Fruit fly (Drosophila melanogaster) whole organism, embryonic: ENCODE data around the gene mAChR-B.

Source experiments
- Asciz ChIP-seq: fragments of 200-800 bp; sonication (Bioruptor generic); optimal IDR thresholded peaks from 2 replicates; lab custom pipeline; 2017; ENCODE audit warnings: missing biosample characterization, mild to moderate bottlenecking, missing genetic modification characterization, missing genetic modification reagents
- C15 ChIP-seq: fragments of 200-800 bp; sonication (Bioruptor generic); IDR thresholded peaks from 3 replicates; pipeline ENCODE4 v1.3.6; 2022; ENCODE audit warnings: missing biosample characterization, missing genetic modification characterization
- CG10147 ChIP-seq: fragments of 200-800 bp; sonication (Bioruptor generic); optimal IDR thresholded peaks from 2 replicates; lab custom pipeline; 2019; ENCODE audit warnings: missing biosample characterization, mild to moderate bottlenecking, missing genetic modification characterization, moderate library complexity
- CG10979 ChIP-seq: fragments of 200-800 bp; sonication (Bioruptor generic); optimal IDR thresholded peaks from 2 replicates; lab custom pipeline; 2018; ENCODE audit warnings: missing biosample characterization, mild to moderate bottlenecking, missing genetic modification characterization, moderate library complexity
- CG11560 ChIP-seq: fragments of 200-800 bp; sonication (Bioruptor generic); IDR thresholded peaks from 3 replicates; pipeline ENCODE4 v1.3.6; 2022; ENCODE audit warnings: missing biosample characterization, missing genetic modification characterization
- CG12071 ChIP-seq: fragments of 200-800 bp; sonication (Bioruptor generic); optimal IDR thresholded peaks from 3 replicates; lab custom pipeline; 2018; ENCODE audit warnings: missing biosample characterization, mild to moderate bottlenecking, missing genetic modification characterization
- CG1602 ChIP-seq: fragments of 200-800 bp; sonication (Bioruptor generic); optimal IDR thresholded peaks from 3 replicates; lab custom pipeline; 2016; ENCODE audit warnings: missing biosample characterization, missing genetic modification characterization
- CG16813 ChIP-seq: fragments of 200-800 bp; sonication (Bioruptor generic); IDR thresholded peaks from 3 replicates; pipeline ENCODE4 v1.3.6; 2022; ENCODE audit warnings: missing biosample characterization, missing genetic modification characterization; ENCODE audit not compliant: partially characterized antibody
- CG16863 ChIP-seq: fragments of 200-800 bp; sonication (Bioruptor generic); optimal IDR thresholded peaks from 3 replicates; lab custom pipeline; 2016; ENCODE audit warnings: missing biosample characterization, missing genetic modification characterization
- CG1792 ChIP-seq: fragments of 200-800 bp; sonication (Bioruptor generic); optimal IDR thresholded peaks from 2 replicates; lab custom pipeline; 2016; ENCODE audit warnings: missing biosample characterization, missing genetic modification characterization
- CG18011 ChIP-seq: fragments of 200-800 bp; sonication (Bioruptor generic); optimal IDR thresholded peaks from 2 replicates; lab custom pipeline; 2017; ENCODE audit warnings: missing biosample characterization, missing genetic modification characterization, mild to moderate bottlenecking, moderate library complexity, missing genotype
- CG2712 ChIP-seq: fragments of 200-800 bp; optimal IDR thresholded peaks from 3 replicates; lab custom pipeline; 2019; ENCODE audit warnings: missing biosample characterization, mild to moderate bottlenecking, missing genetic modification characterization, moderate library complexity
- CG31388 ChIP-seq: fragments of 200-800 bp; sonication (Bioruptor generic); optimal IDR thresholded peaks from 2 replicates; lab custom pipeline; 2016; ENCODE audit warnings: missing biosample characterization, missing genetic modification characterization
- CG32767 ChIP-seq: fragments of 200-800 bp; sonication (Bioruptor generic); IDR thresholded peaks from 2 replicates; pipeline ENCODE4 v1.3.6; 2022; ENCODE audit warnings: missing biosample characterization, missing genetic modification characterization
- CG4730 ChIP-seq: fragments of 200-800 bp; sonication (Bioruptor generic); IDR thresholded peaks from 2 replicates; pipeline ENCODE4 v1.3.6; 2022; ENCODE audit warnings: missing biosample characterization, missing genetic modification characterization
- CG6654 ChIP-seq: fragments of 200-800 bp; sonication (Bioruptor generic); optimal IDR thresholded peaks from 2 replicates; lab custom pipeline; 2017; ENCODE audit warnings: missing biosample characterization, mild to moderate bottlenecking, missing genetic modification characterization
- CG6813 ChIP-seq: fragments of 200-800 bp; sonication (Bioruptor generic); optimal IDR thresholded peaks from 2 replicates; lab custom pipeline; 2017; ENCODE audit warnings: missing biosample characterization, missing genetic modification characterization, mild to moderate bottlenecking, moderate library complexity, missing genetic modification reagents
- CG7372 ChIP-seq: fragments of 200-800 bp; sonication (Bioruptor generic); IDR thresholded peaks from 2 replicates; pipeline ENCODE4 v1.3.6; 2022; ENCODE audit warnings: missing biosample characterization, missing genetic modification characterization
- CG7839 ChIP-seq: fragments of 200-800 bp; sonication (Bioruptor generic); optimal IDR thresholded peaks from 3 replicates; lab custom pipeline; 2018; ENCODE audit warnings: missing biosample characterization, mild to moderate bottlenecking, missing genetic modification characterization, moderate library complexity
- CG9215 ChIP-seq: fragments of 200-800 bp; sonication (Bioruptor generic); IDR thresholded peaks from 2 replicates; pipeline ENCODE4 v1.3.6; 2022; ENCODE audit warnings: missing biosample characterization, missing genetic modification characterization
- CrebB ChIP-seq: fragments of 200-800 bp; sonication (Bioruptor generic); optimal IDR thresholded peaks from 3 replicates; lab custom pipeline; 2018; ENCODE audit warnings: missing biosample characterization, mild to moderate bottlenecking, missing genetic modification characterization
- Gsc ChIP-seq: fragments of 200-800 bp; sonication (Bioruptor generic); IDR thresholded peaks from 2 replicates; pipeline ENCODE4 v1.3.6; 2022; ENCODE audit warnings: missing biosample characterization, missing genetic modification characterization
- HLH4C ChIP-seq: fragments of 200-800 bp; sonication (Bioruptor generic); IDR thresholded peaks from 3 replicates; pipeline ENCODE4 v1.3.6; 2022; ENCODE audit warnings: missing biosample characterization, missing genetic modification characterization; ENCODE audit not compliant: partially characterized antibody
- Hmr ChIP-seq: fragments of 200-800 bp; sonication (Bioruptor generic); optimal IDR thresholded peaks from 3 replicates; lab custom pipeline; 2017; ENCODE audit warnings: mild to moderate bottlenecking, missing biosample characterization, missing genetic modification reagents, missing genetic modification characterization
- Hsf ChIP-seq: fragments of 200-800 bp; sonication (Bioruptor generic); optimal IDR thresholded peaks from 3 replicates; lab custom pipeline; 2016; ENCODE audit warnings: missing biosample characterization, missing genetic modification characterization
- Lhr ChIP-seq: fragments of 200-800 bp; sonication (Bioruptor generic); optimal IDR thresholded peaks from 3 replicates; lab custom pipeline; 2017; ENCODE audit warnings: mild to moderate bottlenecking, missing biosample characterization, missing genetic modification reagents, missing genetic modification characterization
- Neu2 ChIP-seq: fragments of 200-800 bp; sonication (Bioruptor generic); optimal IDR thresholded peaks from 3 replicates; lab custom pipeline; 2016; ENCODE audit warnings: missing biosample characterization, missing genetic modification characterization, borderline replicate concordance
- NfI ChIP-seq: fragments of 200-800 bp; sonication (Bioruptor generic); optimal IDR thresholded peaks from 3 replicates; lab custom pipeline; 2018; ENCODE audit warnings: missing biosample characterization, mild to moderate bottlenecking, missing genetic modification characterization, moderate library complexity
- Rfx ChIP-seq: fragments of 200-800 bp; sonication (Bioruptor generic); IDR thresholded peaks from 2 replicates; pipeline ENCODE4 v1.3.6; 2022; ENCODE audit warnings: missing biosample characterization, missing genetic modification characterization
- Sry-β ChIP-seq: fragments of 200-800 bp; sonication (Bioruptor generic); optimal IDR thresholded peaks from 2 replicates; lab custom pipeline; 2018; ENCODE audit warnings: missing biosample characterization, mild to moderate bottlenecking, missing genetic modification characterization, moderate library complexity
- Xbp1 ChIP-seq: fragments of 200-800 bp; sonication (Bioruptor generic); optimal IDR thresholded peaks from 3 replicates; lab custom pipeline; 2016; ENCODE audit warnings: missing biosample characterization, mild to moderate bottlenecking, missing genetic modification characterization
- Xrp1 ChIP-seq: fragments of 200-800 bp; sonication (Bioruptor generic); IDR thresholded peaks from 2 replicates; pipeline ENCODE4 v1.3.6; 2022; ENCODE audit warnings: missing biosample characterization, missing genetic modification characterization
- ara ChIP-seq: fragments of 200-800 bp; sonication (Bioruptor generic); IDR thresholded peaks from 2 replicates; pipeline ENCODE4 v1.3.6; 2022; ENCODE audit warnings: missing biosample characterization, missing genetic modification characterization
- bab2 ChIP-seq: fragments of 200-800 bp; sonication (Bioruptor generic); optimal IDR thresholded peaks from 2 replicates; lab custom pipeline; 2016; ENCODE audit warnings: missing biosample characterization, missing genetic modification characterization
- esg ChIP-seq: fragments of 200-800 bp; sonication (Bioruptor generic); conservative IDR thresholded peaks from 2 replicates; pipeline ENCODE4 v1.3.6; 2022; ENCODE audit warnings: missing biosample characterization, missing genetic modification characterization
- exex ChIP-seq: fragments of 200-800 bp; sonication (Bioruptor generic); optimal IDR thresholded peaks from 4 replicates; lab custom pipeline; 2018; ENCODE audit warnings: missing biosample characterization, mild to moderate bottlenecking, missing genetic modification characterization, moderate library complexity
- mam ChIP-seq: fragments of 200-800 bp; sonication (Bioruptor generic); optimal IDR thresholded peaks from 3 replicates; lab custom pipeline; 2016; ENCODE audit warnings: missing biosample characterization, missing genetic modification characterization
- nerfin-2 ChIP-seq: fragments of 200-800 bp; sonication (Bioruptor generic); IDR thresholded peaks from 2 replicates; pipeline ENCODE4 v1.3.6; 2022; ENCODE audit warnings: missing biosample characterization, missing genetic modification characterization; ENCODE audit not compliant: partially characterized antibody
- oc ChIP-seq: fragments of 200-800 bp; sonication (Bioruptor generic); optimal IDR thresholded peaks from 2 replicates; lab custom pipeline; 2018; ENCODE audit warnings: missing biosample characterization, mild to moderate bottlenecking, missing genetic modification characterization, moderate library complexity
- phol ChIP-seq: fragments of 200-800 bp; sonication (Bioruptor generic); optimal IDR thresholded peaks from 3 replicates; lab custom pipeline; 2018; ENCODE audit warnings: missing biosample characterization, mild to moderate bottlenecking, missing genetic modification characterization, moderate library complexity
- pros ChIP-seq: fragments of 200-800 bp; sonication (Bioruptor generic); optimal IDR thresholded peaks from 3 replicates; lab custom pipeline; 2019; ENCODE audit warnings: missing biosample characterization, mild to moderate bottlenecking, missing genetic modification characterization, moderate library complexity
- schlank ChIP-seq: fragments of 200-800 bp; sonication (Bioruptor generic); optimal IDR thresholded peaks from 2 replicates; lab custom pipeline; 2018; ENCODE audit warnings: missing biosample characterization, mild to moderate bottlenecking, missing genetic modification characterization
- sens ChIP-seq: fragments of 200-800 bp; sonication (Bioruptor generic); peaks from one replicate; lab custom pipeline; 2016; ENCODE audit warnings: missing biosample characterization, missing genetic modification characterization
- sna ChIP-seq: fragments of 200-800 bp; sonication (Bioruptor generic); IDR thresholded peaks from 2 replicates; pipeline ENCODE4 v1.3.6; 2022; ENCODE audit warnings: missing biosample characterization, missing genetic modification characterization; ENCODE audit not compliant: partially characterized antibody
- ssp ChIP-seq: fragments of 200-800 bp; sonication (Bioruptor generic); IDR thresholded peaks from 2 replicates; pipeline ENCODE4 v1.3.6; 2022; ENCODE audit warnings: missing biosample characterization, missing genetic modification characterization
- stc ChIP-seq: fragments of 200-800 bp; sonication (Bioruptor generic); IDR thresholded peaks from 2 replicates; pipeline ENCODE4 v1.3.6; 2022; ENCODE audit warnings: missing biosample characterization, missing genetic modification characterization
- toy ChIP-seq: fragments of 200-800 bp; sonication (Bioruptor generic); IDR thresholded peaks from 2 replicates; pipeline ENCODE4 v1.3.6; 2022; ENCODE audit warnings: missing biosample characterization, missing genetic modification characterization
- trem ChIP-seq: fragments of 200-800 bp; optimal IDR thresholded peaks from 3 replicates; lab custom pipeline; 2019; ENCODE audit warnings: missing biosample characterization, mild to moderate bottlenecking, missing genetic modification characterization, moderate library complexity

The mAChR-B gene

dm6 chr3R:8119457-8120337 lies 60.6 kb downstream of the mAChR-B start (continued):
- TF ChIP-seq HLH4C (GFP tag; lab: Robert Waterston, UW) (no peak), nerfin-2 (GFP tag; lab: Robert Waterston, UW) (no peak), sna (GFP tag; lab: Robert Waterston, UW) (peak; percentile 48), schlank (peak; percentile 25), CrebB (tag; lab: Kevin White, UChicago) (peak; percentile 45), CG7839 (tag; lab: Kevin White, UChicago) (peak; percentile 82), Lhr (GFP tag; lab: Kevin White, UChicago) (no peak), ssp (GFP tag; lab: Robert Waterston, UW) (peak; percentile 44), CG6813 (peak; percentile 63), CG11560 (peak; percentile 43; the same call in 2 of the 3 replicates), ara (GFP tag; lab: Robert Waterston, UW) (0 out of 2 replicates have a peak, but pooled peaks have one; percentile 41), CG9215 (GFP tag; lab: Robert Waterston, UW) (peak; percentile 63), Xbp1 (GFP tag; lab: Kevin White, UChicago) (peak; percentile 27), oc (tag; lab: Kevin White, UChicago) (peak; percentile 2), CG16813 (GFP tag; lab: Robert Waterston, UW) (no peak), Asciz (GFP tag; lab: Kevin White, UChicago) (peak; percentile 3), C15 (GFP tag; lab: Robert Waterston, UW) (0 out of 3 replicates have a peak, but pooled peaks have one; percentile 17), Xrp1 (GFP tag; lab: Robert Waterston, UW) (peak; percentile 70), bab2 (GFP tag; lab: Kevin White, UChicago) (peak; percentile 14), Hsf (no peak), pros (GFP tag; lab: Kevin White, UChicago) (no peak), CG7372 (GFP tag; lab: Robert Waterston, UW) (0 out of 2 replicates have a peak, but pooled peaks have one; percentile 17), CG2712 (peak; percentile 73), NfI (GFP tag; lab: Kevin White, UChicago) (peak; percentile 60), mam (GFP tag; lab: Kevin White, UChicago) (no peak), toy (GFP tag; lab: Robert Waterston, UW) (no peak), Hmr (peak; percentile 80), stc (GFP tag; lab: Robert Waterston, UW) (no peak; the same call in 1 of the 2 replicates), CG1602 (GFP tag; lab: Kevin White, UChicago) (peak; percentile 15), CG6654 (GFP tag; lab: Kevin White, UChicago) (peak; percentile 17), CG12071 (GFP tag; lab: Kevin White, UChicago) (no peak), phol (tag; lab: Kevin White, UChicago) (peak; percentile 64), CG32767 (GFP tag; lab: Robert Waterston, UW) (peak; percentile 25; the same call in 1 of the 2 replicates), Neu2 (GFP tag; lab: Kevin White, UChicago) (no peak), CG16863 (GFP tag; lab: Kevin White, UChicago) (no peak), sens (peak; percentile 84), CG1792 (GFP tag; lab: Kevin White, UChicago) (no peak), CG4730 (GFP tag; lab: Robert Waterston, UW) (peak; percentile 41), CG10147 (peak; percentile 56), Gsc (GFP tag; lab: Robert Waterston, UW) (no peak), exex (tag; lab: Kevin White, UChicago) (peak; percentile 84), CG31388 (GFP tag; lab: Kevin White, UChicago) (no peak), trem (tag; lab: Kevin White, UChicago) (peak; percentile 38), esg (GFP tag; lab: Robert Waterston, UW) (peak; percentile 47), CG10979 (tag; lab: Kevin White, UChicago) (peak; percentile 36), CG18011 (GFP tag; lab: Kevin White, UChicago) (peak; percentile 3), Sry-β (GFP tag; lab: Kevin White, UChicago) (peak; percentile 89), Rfx (GFP tag; lab: Robert Waterston, UW) (peak; percentile 74)
